Worm (Caenorhabditis elegans) whole organism, dauer: ENCODE results near the gene acs-7.

Experiments
- unc-62 ChIP-seq: sonication (generic microtip); optimal IDR thresholded peaks from 2 replicates; lab custom pipeline; 2017; ENCODE audit warnings: missing biosample characterization, missing genetic modification reagents, missing genetic modification characterization

Gene acs-7

ce11 chrII:9284358-9285170 is 7.3 kb upstream of the acs-7 start:
- no peak for TF ChIP-seq unc-62 (GFP tag; lab: Kevin White, UChicago)

ce11 chrII:9285171-9286025 is 6.4 kb upstream of the acs-7 start, which contains the start of gene mtrr-1:
TSS of gene mtrr-1 (plus strand) at chrII:9285975.
- no peak for TF ChIP-seq unc-62 (GFP tag; lab: Kevin White, UChicago)

- no peak for TF ChIP-seq unc-62 (GFP tag; lab: Kevin White, UChicago)
These were observed 2.7 kb upstream of the acs-7 start for ce11 chrII:9289127-9289526.

- no peak for TF ChIP-seq unc-62 (GFP tag; lab: Kevin White, UChicago)
These were observed 3.9 kb downstream of the acs-7 start, which contains the start of gene C01G6.9 for ce11 chrII:9295678-9296077. TSS of gene C01G6.9 (minus strand) at chrII:9295818.

- no peak for TF ChIP-seq unc-62 (GFP tag; lab: Kevin White, UChicago)
These were observed 7.9 kb downstream of the acs-7 start for ce11 chrII:9299679-9300078.

- TF ChIP-seq unc-62 (GFP tag; lab: Kevin White, UChicago): no peak
These were observed 9.2 kb downstream of the acs-7 start for ce11 chrII:9301065-9301464.

ce11 chrII:9303545-9303944 is 11.7 kb downstream of the acs-7 start:
- TF ChIP-seq unc-62 (GFP tag; lab: Kevin White, UChicago): no peak

- no peak for TF ChIP-seq unc-62 (GFP tag; lab: Kevin White, UChicago)
These were observed 13.0 kb downstream of the acs-7 start for ce11 chrII:9304849-9305248.

ce11 chrII:9305575-9305974 is 13.8 kb downstream of the acs-7 start:
- no peak for TF ChIP-seq unc-62 (GFP tag; lab: Kevin White, UChicago)

ce11 chrII:9306835-9307234 is 15.0 kb downstream of the acs-7 start:
- TF ChIP-seq unc-62 (GFP tag; lab: Kevin White, UChicago): no peak

- no peak for TF ChIP-seq unc-62 (GFP tag; lab: Kevin White, UChicago)
These were observed 16.8 kb downstream of the acs-7 start for ce11 chrII:9308614-9309046.

- TF ChIP-seq unc-62 (GFP tag; lab: Kevin White, UChicago): no peak
These were observed 18.4 kb downstream of the acs-7 start, which contains the start of gene cam-1 for ce11 chrII:9310204-9310603. TSS of gene cam-1 (minus strand) at chrII:9310304.

- no peak for TF ChIP-seq unc-62 (GFP tag; lab: Kevin White, UChicago)
These were observed 19.0 kb downstream of the acs-7 start for ce11 chrII:9310794-9311193.

ce11 chrII:9311702-9312101 is 19.9 kb downstream of the acs-7 start:
- no peak for TF ChIP-seq unc-62 (GFP tag; lab: Kevin White, UChicago)

- no peak for TF ChIP-seq unc-62 (GFP tag; lab: Kevin White, UChicago)
These were observed 21.5 kb downstream of the acs-7 start for ce11 chrII:9313335-9313734.

- no peak for TF ChIP-seq unc-62 (GFP tag; lab: Kevin White, UChicago)
These were observed 22.9 kb downstream of the acs-7 start for ce11 chrII:9314733-9315132.
